Fruit fly (Drosophila melanogaster) whole organism, embryonic: ENCODE data around the gene CG8814.
A peak's percentile ranks its signal among the peaks of the same experiment; 100 is the strongest.

Source experiments
- ATbp ChIP-seq: fragments of 200-800 bp; sonication (Bioruptor generic); optimal IDR thresholded peaks from 2 replicates; lab custom pipeline; 2017; ENCODE audit warnings: missing biosample characterization, mild to moderate bottlenecking, missing genetic modification characterization, missing genetic modification reagents
- Abd-B ChIP-seq: fragments of 200-800 bp; sonication (Bioruptor generic); optimal IDR thresholded peaks from 2 replicates; lab custom pipeline; 2018; ENCODE audit warnings: missing biosample characterization, mild to moderate bottlenecking, missing genetic modification characterization, moderate library complexity
- Atf6 ChIP-seq: fragments of 200-800 bp; sonication (Bioruptor generic); IDR thresholded peaks from 2 replicates; pipeline ENCODE4 v1.3.6; 2022; ENCODE audit warnings: missing biosample characterization, missing genetic modification characterization
- B-H2 ChIP-seq: fragments of 200-800 bp; sonication (Bioruptor generic); optimal IDR thresholded peaks from 2 replicates; lab custom pipeline; 2018; ENCODE audit warnings: missing biosample characterization, mild to moderate bottlenecking, missing genetic modification characterization
- Blimp-1 ChIP-seq: fragments of 200-800 bp; sonication (Bioruptor generic); optimal IDR thresholded peaks from 3 replicates; lab custom pipeline; 2018; ENCODE audit warnings: missing biosample characterization, missing genetic modification characterization, mild to moderate bottlenecking, moderate library complexity, missing genetic modification reagents
- CG10543 ChIP-seq: fragments of 200-800 bp; sonication (Bioruptor generic); optimal IDR thresholded peaks from 3 replicates; lab custom pipeline; 2017; ENCODE audit warnings: missing biosample characterization, mild to moderate bottlenecking, missing genetic modification characterization, moderate library complexity
- CG11398 ChIP-seq: fragments of 200-800 bp; sonication (Bioruptor generic); optimal IDR thresholded peaks from 2 replicates; lab custom pipeline; 2016; ENCODE audit warnings: missing biosample characterization, missing genetic modification characterization
- CG12071 ChIP-seq: fragments of 200-800 bp; sonication (Bioruptor generic); optimal IDR thresholded peaks from 3 replicates; lab custom pipeline; 2018; ENCODE audit warnings: missing biosample characterization, mild to moderate bottlenecking, missing genetic modification characterization
- CG12744 ChIP-seq: fragments of 200-800 bp; sonication (Bioruptor generic); optimal IDR thresholded peaks from 2 replicates; lab custom pipeline; 2016; ENCODE audit warnings: missing biosample characterization, missing genetic modification characterization
- CG13775 ChIP-seq: fragments of 200-800 bp; sonication (Bioruptor generic); optimal IDR thresholded peaks from 3 replicates; lab custom pipeline; 2017; ENCODE audit warnings: missing biosample characterization, mild to moderate bottlenecking, missing genetic modification characterization
- CG14860 ChIP-seq: fragments of 200-800 bp; sonication (Bioruptor generic); IDR thresholded peaks from 3 replicates; pipeline ENCODE4 v1.3.6; 2022; ENCODE audit warnings: missing biosample characterization, missing genetic modification characterization; ENCODE audit not compliant: partially characterized antibody
- CG15514 ChIP-seq: fragments of 200-800 bp; sonication (Bioruptor generic); optimal IDR thresholded peaks from 3 replicates; lab custom pipeline; 2017; ENCODE audit warnings: missing biosample characterization, missing genetic modification characterization, mild to moderate bottlenecking, moderate library complexity, missing genetic modification reagents
- CG1603 ChIP-seq: fragments of 200-800 bp; sonication (Bioruptor generic); optimal IDR thresholded peaks from 2 replicates; lab custom pipeline; 2019; ENCODE audit warnings: missing biosample characterization, mild to moderate bottlenecking, missing genetic modification characterization, moderate library complexity
- CG17186 ChIP-seq: fragments of 200-800 bp; sonication (Bioruptor generic); optimal IDR thresholded peaks from 3 replicates; lab custom pipeline; 2017; ENCODE audit warnings: missing biosample characterization, missing genetic modification reagents, missing genetic modification characterization
- CG17359 ChIP-seq: fragments of 200-800 bp; sonication (Bioruptor generic); optimal IDR thresholded peaks from 3 replicates; lab custom pipeline; 2018; ENCODE audit warnings: missing biosample characterization, mild to moderate bottlenecking, missing genetic modification characterization, moderate library complexity
- CG2199 ChIP-seq: fragments of 200-800 bp; sonication (Bioruptor generic); IDR thresholded peaks from 3 replicates; pipeline ENCODE4 v1.3.6; 2022; ENCODE audit warnings: missing biosample characterization, missing genetic modification characterization
- CG30020 ChIP-seq: fragments of 200-800 bp; optimal IDR thresholded peaks from 2 replicates; lab custom pipeline; 2019; ENCODE audit warnings: missing biosample characterization, mild to moderate bottlenecking, missing genetic modification characterization, moderate library complexity
- CG30431 ChIP-seq: fragments of 200-800 bp; sonication (Bioruptor generic); optimal IDR thresholded peaks from 2 replicates; lab custom pipeline; 2017; ENCODE audit warnings: missing biosample characterization, missing genetic modification characterization
- CG3065 ChIP-seq: fragments of 200-800 bp; sonication (Bioruptor generic); optimal IDR thresholded peaks from 2 replicates; lab custom pipeline; 2016; ENCODE audit warnings: missing biosample characterization, missing genetic modification characterization
- CG3995 ChIP-seq: fragments of 200-800 bp; sonication (Bioruptor generic); optimal IDR thresholded peaks from 3 replicates; lab custom pipeline; 2016; ENCODE audit warnings: missing biosample characterization, missing genetic modification characterization
- CG42726 ChIP-seq: fragments of 200-800 bp; sonication (Bioruptor generic); IDR thresholded peaks from 2 replicates; pipeline ENCODE4 v1.3.6; 2022; ENCODE audit warnings: missing biosample characterization, missing genetic modification characterization; ENCODE audit not compliant: partially characterized antibody
- CG4730 ChIP-seq: fragments of 200-800 bp; sonication (Bioruptor generic); IDR thresholded peaks from 2 replicates; pipeline ENCODE4 v1.3.6; 2022; ENCODE audit warnings: missing biosample characterization, missing genetic modification characterization
- CG9437 ChIP-seq: fragments of 200-800 bp; sonication (Bioruptor generic); optimal IDR thresholded peaks from 2 replicates; lab custom pipeline; 2018; ENCODE audit warnings: missing biosample characterization, mild to moderate bottlenecking, missing genetic modification characterization
- Dll ChIP-seq: fragments of 200-800 bp; sonication (Bioruptor generic); IDR thresholded peaks from 4 replicates; pipeline ENCODE4 v1.3.6; 2022; ENCODE audit warnings: missing biosample characterization, missing genetic modification characterization; ENCODE audit not compliant: partially characterized antibody
- Eip74EF ChIP-seq, 2 experiments: fragments of 200-800 bp in 1 of 2; fragments of >200 bp in 1 of 2; sonication (Bioruptor generic) in 1 of 2; optimal IDR thresholded peaks; 2 replicates each; lab custom pipeline; 2017 to 2019; ENCODE audit warnings: missing biosample characterization in 2 of 2, missing genetic modification characterization in 2 of 2, mild to moderate bottlenecking in 1 of 2, moderate library complexity in 1 of 2
- H2.0 ChIP-seq: fragments of 200-800 bp; sonication (Bioruptor generic); IDR thresholded peaks from 2 replicates; pipeline ENCODE4 v1.3.6; 2022; ENCODE audit warnings: missing biosample characterization, missing genetic modification characterization
- HHEX ChIP-seq: fragments of 200-800 bp; sonication (Bioruptor generic); optimal IDR thresholded peaks from 3 replicates; lab custom pipeline; 2017; ENCODE audit warnings: missing biosample characterization, mild to moderate bottlenecking, missing genetic modification characterization, missing genetic modification reagents
- Hr51 ChIP-seq, 2 experiments: fragments of 200-800 bp; sonication (Bioruptor generic); optimal IDR thresholded peaks; 2 replicates in 1 of 2; 3 replicates in 1 of 2; lab custom pipeline; 2016 to 2018; ENCODE audit warnings: missing biosample characterization in 2 of 2, missing genetic modification characterization in 2 of 2, mild to moderate bottlenecking in 1 of 2, moderate library complexity in 1 of 2
- Lpt ChIP-seq: fragments of >200 bp; optimal IDR thresholded peaks from 2 replicates; lab custom pipeline; 2018; ENCODE audit warnings: missing biosample characterization, missing genetic modification characterization
- Meics ChIP-seq: fragments of 200-800 bp; sonication (Bioruptor generic); optimal IDR thresholded peaks from 2 replicates; lab custom pipeline; 2017; ENCODE audit warnings: missing biosample characterization, mild to moderate bottlenecking, missing genetic modification characterization
- Ptx1 ChIP-seq: fragments of 200-800 bp; sonication (Bioruptor generic); IDR thresholded peaks from 2 replicates; pipeline ENCODE4 v1.3.6; 2022; ENCODE audit warnings: missing biosample characterization, missing genetic modification characterization
- al ChIP-seq: fragments of 200-800 bp; sonication (Bioruptor generic); IDR thresholded peaks from 2 replicates; pipeline ENCODE4 v1.3.6; 2022; ENCODE audit warnings: missing biosample characterization, missing genetic modification characterization
- ara ChIP-seq: fragments of 200-800 bp; sonication (Bioruptor generic); IDR thresholded peaks from 2 replicates; pipeline ENCODE4 v1.3.6; 2022; ENCODE audit warnings: missing biosample characterization, missing genetic modification characterization
- bsh ChIP-seq, 2 experiments: fragments of 200-800 bp; sonication (Bioruptor generic); optimal IDR thresholded peaks; 2 replicates each; lab custom pipeline; 2017 to 2018; ENCODE audit warnings: mild to moderate bottlenecking in 2 of 2, missing biosample characterization in 2 of 2, missing genetic modification characterization in 2 of 2, moderate library complexity in 1 of 2
- crol ChIP-seq: fragments of 200-800 bp; sonication (Bioruptor generic); IDR thresholded peaks from 2 replicates; pipeline ENCODE4 v1.3.6; 2022; ENCODE audit warnings: missing biosample characterization, missing genetic modification characterization
- grau ChIP-seq: fragments of 200-800 bp; optimal IDR thresholded peaks from 3 replicates; lab custom pipeline; 2019; ENCODE audit warnings: missing biosample characterization, mild to moderate bottlenecking, missing genetic modification characterization, moderate library complexity
- her ChIP-seq: fragments of 200-800 bp; sonication (Bioruptor generic); optimal IDR thresholded peaks from 2 replicates; lab custom pipeline; 2016; ENCODE audit warnings: missing biosample characterization, missing genetic modification characterization
- ind ChIP-seq: fragments of 200-800 bp; sonication (Bioruptor generic); optimal IDR thresholded peaks from 3 replicates; lab custom pipeline; 2016; ENCODE audit warnings: missing biosample characterization, missing genetic modification characterization
- lilli ChIP-seq: fragments of 200-800 bp; sonication (Bioruptor generic); optimal IDR thresholded peaks from 3 replicates; lab custom pipeline; 2016; ENCODE audit warnings: missing biosample characterization, missing genetic modification characterization
- otp ChIP-seq: fragments of 200-800 bp; sonication (Bioruptor generic); IDR thresholded peaks from 3 replicates; pipeline ENCODE4, ENCODE4 v1.3.6; 2022; ENCODE audit warnings: missing biosample characterization, missing genetic modification characterization
- peb ChIP-seq: fragments of 200-800 bp; sonication (Bioruptor generic); IDR thresholded peaks from 2 replicates; pipeline ENCODE4 v1.3.6; 2022; ENCODE audit warnings: missing biosample characterization, missing genetic modification characterization
- repo ChIP-seq: fragments of 200-800 bp; sonication (Bioruptor generic); optimal IDR thresholded peaks from 2 replicates; lab custom pipeline; 2016; ENCODE audit warnings: missing biosample characterization, missing genetic modification characterization
- sens ChIP-seq: fragments of 200-800 bp; sonication (Bioruptor generic); peaks from one replicate; lab custom pipeline; 2016; ENCODE audit warnings: missing biosample characterization, missing genetic modification characterization
- stc ChIP-seq: fragments of 200-800 bp; sonication (Bioruptor generic); IDR thresholded peaks from 2 replicates; pipeline ENCODE4 v1.3.6; 2022; ENCODE audit warnings: missing biosample characterization, missing genetic modification characterization
- tio ChIP-seq: fragments of 200-800 bp; sonication (Bioruptor generic); optimal IDR thresholded peaks from 2 replicates; lab custom pipeline; 2017; ENCODE audit warnings: missing biosample characterization, missing genetic modification characterization, inconsistent platforms
- twi ChIP-seq: fragments of 200-800 bp; optimal IDR thresholded peaks from 2 replicates; lab custom pipeline; 2019; ENCODE audit warnings: missing biosample characterization, mild to moderate bottlenecking, missing genetic modification characterization, moderate library complexity
- tx ChIP-seq: fragments of 200-800 bp; sonication (Bioruptor generic); optimal IDR thresholded peaks from 2 replicates; lab custom pipeline; 2016; ENCODE audit warnings: missing biosample characterization, missing genetic modification characterization
- unc-4 ChIP-seq: fragments of 200-800 bp; sonication (Bioruptor generic); IDR thresholded peaks from 2 replicates; pipeline ENCODE4 v1.3.6; 2022; ENCODE audit warnings: missing biosample characterization, missing genetic modification characterization; ENCODE audit not compliant: partially characterized antibody

CG8814 gene

DNA sequence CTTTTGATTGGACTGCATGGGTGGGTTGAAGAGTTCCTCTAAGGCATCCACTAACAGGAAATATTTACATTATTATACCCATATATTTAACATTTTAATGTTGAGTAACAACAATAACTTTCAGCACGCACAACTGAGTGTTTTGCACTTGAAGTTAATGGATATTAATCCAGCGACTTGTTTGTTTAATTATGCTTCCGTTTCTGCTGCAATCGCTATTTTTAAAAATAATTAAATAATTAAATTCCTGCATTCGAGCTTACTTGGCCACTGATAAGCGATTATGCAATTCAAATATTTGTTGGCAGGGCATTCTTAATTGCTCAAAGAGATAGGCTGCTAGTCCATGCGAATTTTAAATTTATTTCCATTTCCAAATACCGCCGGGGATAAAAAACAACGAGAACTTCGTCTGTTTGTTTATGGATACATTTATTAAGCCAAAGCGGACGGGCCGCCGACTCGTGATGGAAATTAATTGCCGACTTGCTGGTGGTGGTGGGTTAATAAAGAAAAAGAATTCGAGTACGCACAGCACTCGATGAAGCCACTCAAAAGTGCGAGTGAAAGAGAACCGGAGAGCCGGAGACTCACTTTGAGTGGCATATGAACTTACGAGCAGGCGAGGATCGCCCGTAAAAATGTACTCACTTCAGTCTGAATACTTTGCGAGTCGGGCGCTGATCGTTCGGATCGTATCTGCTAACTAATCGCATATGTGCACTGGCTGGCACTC lies 12.6 kb upstream of the CG8814 start (continued):
- TF ChIP-seq CG13775 (GFP tag; lab: Kevin White, UChicago) (no peak), CG17359 (tag; lab: Kevin White, UChicago) (no peak), CG12071 (GFP tag; lab: Kevin White, UChicago) (peak; percentile 25)

DNA sequence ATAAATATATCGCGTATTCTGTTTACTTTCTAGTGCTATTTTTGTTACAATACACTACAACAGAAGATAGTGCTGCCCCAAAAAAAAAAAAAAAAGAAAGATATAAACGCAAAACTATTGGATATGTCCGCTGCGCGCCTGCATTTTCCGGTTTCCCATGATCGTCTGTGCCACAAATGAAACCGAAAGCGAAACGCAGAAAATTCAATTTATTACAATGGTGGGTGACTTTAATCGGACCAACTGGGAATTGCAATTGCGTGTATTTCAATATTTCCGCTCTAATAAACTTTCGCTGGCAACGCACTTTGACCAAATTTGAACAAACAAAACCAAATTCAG lies 12.1 kb upstream of the CG8814 start:
- TF ChIP-seq CG4730 (GFP tag; lab: Robert Waterston, UW): no peak
- TF ChIP-seq otp (GFP tag; lab: Robert Waterston, UW): peak; percentile 1; the same call in 1 of the 3 replicates
- TF ChIP-seq al: no peak
- TF ChIP-seq Blimp-1: peak; percentile 90
- TF ChIP-seq Dll: 0 out of 4 replicates have a peak, but pooled peaks have one; percentile 9
- TF ChIP-seq CG42726 (GFP tag; lab: Robert Waterston, UW): no peak
- TF ChIP-seq CG3995 (GFP tag; lab: Kevin White, UChicago): no peak
- TF ChIP-seq CG11398: peak; percentile 5
- TF ChIP-seq CG12071 (GFP tag; lab: Kevin White, UChicago): no peak
- no peak for TF ChIP-seq ATbp (GFP tag; lab: Kevin White, UChicago)
- TF ChIP-seq H2.0 (GFP tag; lab: Robert Waterston, UW): no peak
- no peak for TF ChIP-seq lilli (GFP tag; lab: Kevin White, UChicago)
- 0 out of 3 replicates have a peak, but pooled peaks have one; percentile 36 for TF ChIP-seq CG2199 (GFP tag; lab: Robert Waterston, UW)
- TF ChIP-seq HHEX: no peak
- no peak for TF ChIP-seq twi (tag; lab: Kevin White, UChicago)
- peak; percentile 12; the same call in 1 of the 2 replicates for TF ChIP-seq unc-4 (GFP tag; lab: Robert Waterston, UW)
- no peak for TF ChIP-seq CG30020 (tag; lab: Kevin White, UChicago)
- no peak for TF ChIP-seq CG30431
- no peak for TF ChIP-seq CG3065 (GFP tag; lab: Kevin White, UChicago)
- no peak for TF ChIP-seq CG9437 (GFP tag; lab: Kevin White, UChicago)
- no peak for TF ChIP-seq tx (GFP tag; lab: Kevin White, UChicago)
- peak; percentile 68 for TF ChIP-seq sens
- no peak for TF ChIP-seq ara (GFP tag; lab: Robert Waterston, UW)
- TF ChIP-seq repo: no peak
- no peak for TF ChIP-seq Lpt (GFP tag; lab: Kevin White, UChicago)

DNA sequence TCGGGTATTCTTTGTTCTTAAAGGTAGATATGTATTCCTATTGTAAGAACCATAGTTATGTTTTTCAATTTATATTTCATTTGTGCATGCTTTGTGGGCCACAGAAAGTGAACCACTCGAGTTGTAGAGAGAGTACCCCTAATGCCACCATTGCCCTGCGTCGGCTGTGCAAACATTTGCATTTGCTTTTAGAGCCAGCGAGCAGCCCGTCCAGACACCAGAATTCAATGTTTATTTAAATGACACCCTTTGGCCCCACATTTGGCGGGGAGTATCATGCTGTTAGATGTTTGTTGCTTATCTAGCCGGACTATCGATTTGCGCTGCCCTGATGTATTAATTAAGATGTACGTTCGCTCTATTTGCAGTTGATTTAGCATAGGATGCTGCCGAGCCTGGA lies 10.1 kb upstream of the CG8814 start:
- TF ChIP-seq peb (GFP tag; lab: Robert Waterston, UW) (no peak), tx (GFP tag; lab: Kevin White, UChicago) (no peak), ind (GFP tag; lab: Kevin White, UChicago) (no peak), crol (no peak), bsh (GFP tag; optimal IDR thresholded peaks at IDR 0.05; lab: Kevin White, UChicago) (peak in 1 of 2 experiments; percentile 8), grau (tag; lab: Kevin White, UChicago) (no peak), tio (GFP tag; lab: Kevin White, UChicago) (no peak), stc (GFP tag; lab: Robert Waterston, UW) (peak; percentile 26; the same call in 1 of the 2 replicates), Ptx1 (GFP tag; lab: Robert Waterston, UW) (no peak), Abd-B (GFP tag; lab: Kevin White, UChicago) (no peak), CG14860 (GFP tag; lab: Robert Waterston, UW) (no peak), Meics (GFP tag; lab: Kevin White, UChicago) (peak; percentile 19), CG15514 (GFP tag; lab: Kevin White, UChicago) (peak; percentile 41), CG12744 (GFP tag; lab: Kevin White, UChicago) (no peak), Atf6 (GFP tag; lab: Robert Waterston, UW) (no peak), CG1603 (peak; percentile 48), her (no peak), Hr51 (GFP tag; optimal IDR thresholded peaks at IDR 0.05; lab: Kevin White, UChicago) (no peak), CG17186 (peak; percentile 14), Eip74EF (GFP tag; optimal IDR thresholded peaks at IDR 0.05; lab: Kevin White, UChicago) (no peak), CG10543 (GFP tag; lab: Kevin White, UChicago) (no peak), B-H2 (GFP tag; lab: Kevin White, UChicago) (no peak)
